Worm (Caenorhabditis elegans): Measurements from ENCODE around the gene C09G9.3.

Gene C09G9.3

ce11 chrIV:8872958-8873357 is at the start of gene C09G9.3:
TSS of gene C09G9.3 (minus strand) at chrIV:8873058.
- TF ChIP-seq tbx-8 (GFP tag; optimal IDR thresholded peaks at IDR 0.05) (no peak), flh-1 (GFP tag; optimal IDR thresholded peaks at IDR 0.05) (no peak), nhr-2 (tag; optimal IDR thresholded peaks at IDR 0.05) (no peak), snpc-4 (tag; optimal IDR thresholded peaks at IDR 0.05) (no peak), ceh-39 (tag; optimal IDR thresholded peaks at IDR 0.05) (no peak), mep-1 (tag; optimal IDR thresholded peaks at IDR 0.05) (no peak), nhr-237 (tag; optimal IDR thresholded peaks at IDR 0.05) (no peak), elt-1 (tag; optimal IDR thresholded peaks at IDR 0.05; ENCODE audit: borderline replicate concordance, insufficient read depth) (no peak), elt-3 (tag; optimal IDR thresholded peaks at IDR 0.05) (no peak)

- TF ChIP-seq M03D4.4 (tag; optimal IDR thresholded peaks at IDR 0.05) (no peak), hlh-1 (tag; optimal IDR thresholded peaks at IDR 0.05) (no peak), nhr-28 (tag; optimal IDR thresholded peaks at IDR 0.05) (no peak), ceh-39 (tag; optimal IDR thresholded peaks at IDR 0.05) (peak; percentile 67), sem-2 (GFP tag; optimal IDR thresholded peaks at IDR 0.05) (no peak), pha-4 (tag; optimal IDR thresholded peaks at IDR 0.05) (no peak), elt-1 (tag; optimal IDR thresholded peaks at IDR 0.05; ENCODE audit: borderline replicate concordance, insufficient read depth) (no peak), unc-39 (tag; optimal IDR thresholded peaks at IDR 0.05) (no peak), nhr-76 (tag; optimal IDR thresholded peaks at IDR 0.05) (no peak), drap-1 (GFP tag; optimal IDR thresholded peaks at IDR 0.05) (no peak), ceh-83 (GFP tag; optimal IDR thresholded peaks at IDR 0.05) (no peak), mls-2 (tag; optimal IDR thresholded peaks at IDR 0.05) (no peak), nhr-2 (tag; optimal IDR thresholded peaks at IDR 0.05) (peak; percentile 97), ham-2 (GFP tag; optimal IDR thresholded peaks at IDR 0.05) (peak; percentile 25), tbx-8 (GFP tag; optimal IDR thresholded peaks at IDR 0.05) (no peak), cnd-1 (tag; optimal IDR thresholded peaks at IDR 0.05) (no peak), sptf-1 (tag; optimal IDR thresholded peaks at IDR 0.05) (no peak), blmp-1 (tag; optimal IDR thresholded peaks at IDR 0.05) (no peak)
Observed at ce11 chrIV:8921956-8922355, 49.1 kb upstream of the C09G9.3 start, which contains the start of gene D1046.16. TSS of gene D1046.16 (plus strand) at chrIV:8922150.

ce11 chrIV:8921166-8921565 is 48.3 kb upstream of the C09G9.3 start:
- TF ChIP-seq flh-1 (GFP tag; optimal IDR thresholded peaks at IDR 0.05) (no peak), unc-62 (GFP tag; optimal IDR thresholded peaks at IDR 0.05) (no peak), elt-1 (tag; optimal IDR thresholded peaks at IDR 0.05; ENCODE audit: borderline replicate concordance, insufficient read depth) (no peak), ces-1 (GFP tag; optimal IDR thresholded peaks at IDR 0.05) (peak; percentile 77), sem-2 (GFP tag; optimal IDR thresholded peaks at IDR 0.05) (no peak), ceh-39 (tag; optimal IDR thresholded peaks at IDR 0.05) (no peak), tbx-8 (GFP tag; optimal IDR thresholded peaks at IDR 0.05) (no peak), ceh-43 (GFP tag; optimal IDR thresholded peaks at IDR 0.05) (no peak), elt-3 (tag; optimal IDR thresholded peaks at IDR 0.05) (no peak), pha-4 (tag; optimal IDR thresholded peaks at IDR 0.05) (no peak), ham-2 (GFP tag; optimal IDR thresholded peaks at IDR 0.05) (no peak), mep-1 (tag; optimal IDR thresholded peaks at IDR 0.05) (no peak), mls-2 (tag; optimal IDR thresholded peaks at IDR 0.05) (peak; percentile 22), lin-32 (GFP tag; optimal IDR thresholded peaks at IDR 0.05) (no peak), mab-5 (tag; optimal IDR thresholded peaks at IDR 0.05) (no peak)

- TF ChIP-seq unc-39 (tag; optimal IDR thresholded peaks at IDR 0.05) = no peak
- peak; percentile 40 for TF ChIP-seq unc-120 (tag; optimal IDR thresholded peaks at IDR 0.05; ENCODE audit: poor library complexity, severe bottlenecking)
- TF ChIP-seq ceh-83 (GFP tag; optimal IDR thresholded peaks at IDR 0.05) = no peak
- TF ChIP-seq mab-5 (tag; optimal IDR thresholded peaks at IDR 0.05) = no peak
- no peak for TF ChIP-seq nhr-237 (tag; optimal IDR thresholded peaks at IDR 0.05)
- TF ChIP-seq zip-8 (tag; optimal IDR thresholded peaks at IDR 0.05) = no peak
- peak; percentile 74 for TF ChIP-seq ces-1 (GFP tag; optimal IDR thresholded peaks at IDR 0.05)
Observed at ce11 chrIV:8920284-8920806, 47.5 kb upstream of the C09G9.3 start.

- TF ChIP-seq cnd-1 (tag; optimal IDR thresholded peaks at IDR 0.05) = no peak
- no peak for TF ChIP-seq sem-2 (GFP tag; optimal IDR thresholded peaks at IDR 0.05)
- no peak for TF ChIP-seq flh-1 (GFP tag; optimal IDR thresholded peaks at IDR 0.05)
- TF ChIP-seq ham-2 (GFP tag; optimal IDR thresholded peaks at IDR 0.05) = no peak
- TF ChIP-seq nhr-76 (tag; optimal IDR thresholded peaks at IDR 0.05) = no peak
- no peak for TF ChIP-seq mab-5 (tag; optimal IDR thresholded peaks at IDR 0.05)
- no peak for TF ChIP-seq ceh-43 (GFP tag; optimal IDR thresholded peaks at IDR 0.05)
- TF ChIP-seq nhr-2 (tag; optimal IDR thresholded peaks at IDR 0.05) = no peak
- TF ChIP-seq tbx-8 (GFP tag; optimal IDR thresholded peaks at IDR 0.05) = no peak
- no peak for TF ChIP-seq unc-62 (GFP tag; optimal IDR thresholded peaks at IDR 0.05)
- no peak for TF ChIP-seq unc-39 (tag; optimal IDR thresholded peaks at IDR 0.05)
Observed at ce11 chrIV:8918790-8919189, 45.9 kb upstream of the C09G9.3 start, which contains the start of gene rap-1. TSS of gene rap-1 (minus strand) at chrIV:8918890.
